Worm (Caenorhabditis elegans): ENCODE data around the gene blos-2.

DNA sequence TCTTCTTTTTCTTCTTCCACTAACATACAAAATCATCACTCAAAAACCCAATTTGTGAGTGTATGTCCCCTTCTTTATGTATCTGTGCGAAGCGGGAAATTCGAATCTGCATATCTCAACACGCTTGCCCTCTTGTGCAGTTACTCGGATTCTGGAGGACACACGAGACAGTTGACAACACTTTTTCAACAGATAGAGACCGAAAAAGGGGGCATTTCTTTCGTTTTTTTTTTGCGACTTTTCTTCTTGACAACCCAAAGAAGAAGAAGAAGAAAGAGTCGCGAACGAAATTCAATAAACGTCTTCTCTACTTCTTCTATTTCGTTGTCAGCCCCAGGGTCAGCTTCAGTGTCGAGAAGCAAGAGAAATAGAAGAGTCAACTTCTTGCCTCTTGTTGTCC is 32.0 kb downstream of the blos-2 start:
- TF ChIP-seq sea-1 (GFP tag; conservative IDR thresholded peaks at IDR 0.05): no peak
- no peak for TF ChIP-seq F13C5.2 (tag; optimal IDR thresholded peaks at IDR 0.05)
- no peak for TF ChIP-seq scrt-1 (GFP tag; IDR thresholded peaks at IDR 0.05)
- no peak for TF ChIP-seq hnd-1 (tag; optimal IDR thresholded peaks at IDR 0.05)
- no peak for TF ChIP-seq tra-4 (tag; optimal IDR thresholded peaks at IDR 0.05)
- TF ChIP-seq tbx-37 (GFP tag; conservative IDR thresholded peaks at IDR 0.05): no peak
